Fruit fly (Drosophila melanogaster) whole organism, embryonic: Measurements from ENCODE around the gene Cog3.

Experiments
- CG11247 ChIP-seq: fragments of 200-800 bp; sonication (Bioruptor generic); IDR thresholded peaks from 2 replicates; pipeline ENCODE4 v1.3.6; 2022; ENCODE audit warnings: missing biosample characterization, missing genetic modification characterization
- Hr3 ChIP-seq: fragments of 200-800 bp; sonication (Bioruptor generic); optimal IDR thresholded peaks from 3 replicates; lab custom pipeline; 2016; ENCODE audit warnings: missing biosample characterization, missing genetic modification characterization
- Optix ChIP-seq: fragments of 200-800 bp; sonication (Bioruptor generic); IDR thresholded peaks from 3 replicates; pipeline ENCODE4 v1.3.6; 2022; ENCODE audit warnings: missing biosample characterization, missing genetic modification characterization

dm6 chr2L:3435086-3435485, 21.8 kb downstream of the Cog3 start:
- no peak for TF ChIP-seq CG11247 (GFP tag; lab: Robert Waterston, UW)
- TF ChIP-seq Optix (GFP tag; lab: Robert Waterston, UW), result peak; percentile 69
- peak; percentile 33 for TF ChIP-seq Hr3 (GFP tag; lab: Kevin White, UChicago)
